Fruit fly (Drosophila melanogaster) whole organism, wandering third instar larva: ENCODE data around the gene Dus2.
A peak's percentile ranks its signal among the peaks of the same experiment; 100 is the strongest.

Experiments used
- Abd-B ChIP-seq: fragments of >200 bp; optimal IDR thresholded peaks from 2 replicates; lab custom pipeline; 2017; ENCODE audit warnings: missing biosample characterization, missing genetic modification characterization
- CG32264 ChIP-seq: fragments of 200-800 bp; sonication (Bioruptor generic); optimal IDR thresholded peaks from 2 replicates; lab custom pipeline; 2016; ENCODE audit warnings: missing biosample characterization, missing genetic modification characterization
- CrebA ChIP-seq: fragments of 200-800 bp; sonication (Bioruptor generic); optimal IDR thresholded peaks from 2 replicates; lab custom pipeline; 2016; ENCODE audit warnings: missing biosample characterization, mild to moderate bottlenecking, missing genetic modification characterization, borderline replicate concordance
- Dfd ChIP-seq: fragments of >200 bp; optimal IDR thresholded peaks from 2 replicates; lab custom pipeline; 2017; ENCODE audit warnings: missing biosample characterization, missing genetic modification characterization
- Dif ChIP-seq: fragments of 200-275, 200-300 bp; sonication (Bioruptor generic); optimal IDR thresholded peaks from 2 replicates; lab custom pipeline; 2018; ENCODE audit warnings: missing biosample characterization, missing genetic modification characterization; ENCODE audit not compliant: partially characterized antibody
- HLH106 ChIP-seq: fragments of 200-800 bp; optimal IDR thresholded peaks from 3 replicates; lab custom pipeline; 2019; ENCODE audit warnings: missing biosample characterization, mild to moderate bottlenecking, missing genetic modification characterization, moderate library complexity
- Hnf4 ChIP-seq: fragments of 200-800 bp; sonication (Bioruptor generic); optimal IDR thresholded peaks from 2 replicates; lab custom pipeline; 2016; ENCODE audit warnings: missing biosample characterization, mild to moderate bottlenecking, missing genetic modification characterization
- Hr78 ChIP-seq: fragments of >200 bp; optimal IDR thresholded peaks from 2 replicates; lab custom pipeline; 2017; ENCODE audit warnings: missing biosample characterization, missing genetic modification characterization
- Hr83 ChIP-seq: fragments of 200-300 bp; sonication (Bioruptor generic); optimal IDR thresholded peaks from 2 replicates; lab custom pipeline; 2016; ENCODE audit warnings: missing biosample characterization, mild to moderate bottlenecking, missing genetic modification characterization, moderate library complexity; ENCODE audit not compliant: poor library complexity, severe bottlenecking
- Jra ChIP-seq: sonication (Bioruptor generic); optimal IDR thresholded peaks from 2 replicates; lab custom pipeline; 2016; ENCODE audit warnings: missing biosample characterization, missing genetic modification characterization
- Mio ChIP-seq: sonication (Bioruptor generic); optimal IDR thresholded peaks from 2 replicates; lab custom pipeline; 2016; ENCODE audit warnings: missing biosample characterization, missing genetic modification characterization
- Myc ChIP-seq: fragments of >200 bp; optimal IDR thresholded peaks from 2 replicates; lab custom pipeline; 2017
- Rel ChIP-seq, 2 experiments: fragments of 200-800 bp; sonication (Bioruptor generic) in 1 of 2; optimal IDR thresholded peaks; 2 replicates in 1 of 2; 3 replicates in 1 of 2; lab custom pipeline; 2016 to 2019; ENCODE audit warnings: mild to moderate bottlenecking in 2 of 2, missing biosample characterization in 2 of 2, missing genetic modification characterization in 2 of 2, moderate library complexity in 1 of 2
- Sp1 ChIP-seq: fragments of 200-800 bp; sonication (Bioruptor generic); optimal IDR thresholded peaks from 3 replicates; lab custom pipeline; 2019; ENCODE audit warnings: missing biosample characterization, mild to moderate bottlenecking, missing genetic modification characterization, moderate library complexity
- Vsx2 ChIP-seq: fragments of 200-300, 225-300 bp; sonication (Bioruptor generic); optimal IDR thresholded peaks from 2 replicates; lab custom pipeline; 2018; ENCODE audit warnings: missing biosample characterization, missing genetic modification characterization; ENCODE audit not compliant: partially characterized antibody
- br ChIP-seq: fragments of 200-800 bp; sonication (Bioruptor generic); optimal IDR thresholded peaks from 2 replicates; lab custom pipeline; 2016; ENCODE audit warnings: missing biosample characterization, missing genetic modification characterization
- brk ChIP-seq: fragments of 200-800 bp; sonication (Bioruptor generic); optimal IDR thresholded peaks from 2 replicates; lab custom pipeline; 2016; ENCODE audit warnings: missing biosample characterization, mild to moderate bottlenecking, missing genetic modification characterization
- dl ChIP-seq, 2 experiments: fragments of 175-275, 200-275 bp in 1 of 2; fragments of 200-275 bp in 1 of 2; sonication (Bioruptor generic); optimal IDR thresholded peaks; lab custom pipeline; 2018; ENCODE audit warnings: mild to moderate bottlenecking in 2 of 2, missing biosample characterization in 2 of 2, missing genetic modification characterization in 2 of 2, moderate library complexity in 2 of 2; ENCODE audit not compliant: partially characterized antibody in 2 of 2, insufficient read depth in 1 of 2
- dmrt93B ChIP-seq: fragments of 200-800 bp; sonication (Bioruptor generic); optimal IDR thresholded peaks from 2 replicates; lab custom pipeline; 2018; ENCODE audit warnings: missing biosample characterization, mild to moderate bottlenecking, missing genetic modification characterization
- dsf ChIP-seq: sonication (Bioruptor generic); optimal IDR thresholded peaks from 2 replicates; lab custom pipeline; 2016; ENCODE audit warnings: missing biosample characterization, missing genetic modification characterization, borderline replicate concordance
- foxo ChIP-seq, 2 experiments: fragments of 200-800 bp; sonication (Bioruptor generic); optimal IDR thresholded peaks; 2 replicates in 1 of 2; 3 replicates in 1 of 2; lab custom pipeline; 2016 to 2017; ENCODE audit warnings: missing biosample characterization in 2 of 2, missing genetic modification characterization in 2 of 2
- pan ChIP-seq: fragments of >200 bp; optimal IDR thresholded peaks from 2 replicates; lab custom pipeline; 2017
- psq ChIP-seq: fragments of 200-800 bp; sonication (Bioruptor generic); optimal IDR thresholded peaks from 3 replicates; lab custom pipeline; 2017; ENCODE audit warnings: missing biosample characterization, mild to moderate bottlenecking, missing genetic modification characterization, moderate library complexity
- rgr ChIP-seq: fragments of 200-800 bp; sonication (Bioruptor generic); optimal IDR thresholded peaks from 3 replicates; lab custom pipeline; 2016; ENCODE audit warnings: missing biosample characterization, mild to moderate bottlenecking, missing genetic modification characterization
- sage ChIP-seq: fragments of 200-800 bp; sonication (Bioruptor generic); optimal IDR thresholded peaks from 2 replicates; lab custom pipeline; 2016; ENCODE audit warnings: missing biosample characterization, mild to moderate bottlenecking, missing genetic modification characterization
- tai ChIP-seq: sonication (Bioruptor generic); optimal IDR thresholded peaks from 2 replicates; lab custom pipeline; 2016; ENCODE audit warnings: missing biosample characterization, missing genetic modification characterization
- woc ChIP-seq: sonication (Bioruptor generic); optimal IDR thresholded peaks from 2 replicates; lab custom pipeline; 2016; ENCODE audit warnings: missing biosample characterization, mild to moderate bottlenecking, missing genetic modification characterization

Dus2 gene

dm6 chrX:14247035-14247786 is 9.4 kb downstream of the Dus2 start, which contains the start of gene mud:
mud (plus strand) TSS chrX:14247732.
- no peak for TF ChIP-seq CrebA (GFP tag; lab: Kevin White, UChicago)
- no peak for TF ChIP-seq Dfd (GFP tag; lab: Kevin White, UChicago)
- TF ChIP-seq Hr83 = no peak
- TF ChIP-seq dl (GFP tag; optimal IDR thresholded peaks at IDR 0.05; lab: Kevin White, UChicago; ENCODE audit: insufficient read depth in 1 of 2, partially characterized antibody in 2 of 2) = no peak
- TF ChIP-seq foxo (GFP tag; optimal IDR thresholded peaks at IDR 0.05; lab: Kevin White, UChicago) = peak in 1 of 2 experiments; percentile 14
- TF ChIP-seq sage (GFP tag; lab: Kevin White, UChicago) = no peak
- TF ChIP-seq Vsx2 = no peak
- TF ChIP-seq CG32264 = no peak
- peak; percentile 14 for TF ChIP-seq HLH106 (tag; lab: Kevin White, UChicago)
- no peak for TF ChIP-seq tai
- no peak for TF ChIP-seq Abd-B (GFP tag; lab: Kevin White, UChicago)
- no peak for TF ChIP-seq dsf (GFP tag; lab: Kevin White, UChicago)
- peak; percentile 14 for TF ChIP-seq woc (GFP tag; lab: Kevin White, UChicago)
- no peak for TF ChIP-seq Mio (GFP tag; lab: Kevin White, UChicago)

- TF ChIP-seq CG32264 = no peak
- no peak for TF ChIP-seq psq (GFP tag; lab: Kevin White, UChicago)
- TF ChIP-seq Hnf4 = no peak
- no peak for TF ChIP-seq Sp1 (GFP tag; lab: Kevin White, UChicago)
- TF ChIP-seq pan (lab: Kevin White, UChicago) = no peak
These were observed 23.1 kb downstream of the Dus2 start, which contains the start of the genes CG46317 and Tat for dm6 chrX:14260863-14261262. CG46317 (plus strand) TSS chrX:14261223. Tat (plus strand) TSS chrX:14261223.

DNA sequence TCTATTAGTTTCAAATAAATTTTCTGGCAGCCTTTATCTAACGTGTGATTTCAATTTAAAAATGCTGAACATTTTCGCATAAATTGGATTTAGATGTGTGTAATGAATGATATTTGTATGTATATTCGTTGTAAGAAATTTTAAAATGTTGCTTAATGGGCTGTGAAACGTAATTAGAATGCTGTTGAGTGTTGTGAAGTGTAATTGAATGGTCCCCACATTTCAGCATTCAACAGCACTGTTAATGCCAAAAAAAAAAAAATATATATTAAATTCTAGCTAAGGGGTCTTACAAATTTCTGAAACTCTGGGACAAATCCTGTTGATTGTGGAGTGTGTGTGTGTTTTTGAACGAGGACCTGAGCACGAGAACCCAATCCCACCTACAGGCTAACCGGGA is 27.4 kb downstream of the Dus2 start:
- peak; percentile 11 for TF ChIP-seq Dfd (GFP tag; lab: Kevin White, UChicago)
- no peak for TF ChIP-seq Dif (GFP tag; lab: Kevin White, UChicago)
- TF ChIP-seq, all 38 proteins: peak for 1

- TF ChIP-seq Mio (GFP tag; lab: Kevin White, UChicago) = no peak
- TF ChIP-seq pan (lab: Kevin White, UChicago) = no peak
- no peak for TF ChIP-seq brk (GFP tag; lab: Kevin White, UChicago)
- no peak for TF ChIP-seq dsf (GFP tag; lab: Kevin White, UChicago)
- TF ChIP-seq Rel (GFP tag; optimal IDR thresholded peaks at IDR 0.05; lab: Kevin White, UChicago) = no peak
- no peak for TF ChIP-seq Rel (tag; optimal IDR thresholded peaks at IDR 0.05; lab: Kevin White, UChicago)
- TF ChIP-seq Jra (GFP tag; lab: Kevin White, UChicago) = no peak
- TF ChIP-seq Hr83 = no peak
- no peak for TF ChIP-seq rgr
- no peak for TF ChIP-seq dl (GFP tag; optimal IDR thresholded peaks at IDR 0.05; lab: Kevin White, UChicago; ENCODE audit: insufficient read depth in 1 of 2, partially characterized antibody in 2 of 2)
These were observed 28.3 kb downstream of the Dus2 start, which contains the start of the genes CG13404 and na for dm6 chrX:14266075-14266474. CG13404 (minus strand) TSS chrX:14266250. na (plus strand) TSS chrX:14266367.

dm6 chrX:14277435-14277834 is 39.6 kb downstream of the Dus2 start, which contains the start of gene Muc12Ea:
Muc12Ea (plus strand) TSS chrX:14277735.
- no peak for TF ChIP-seq brk (GFP tag; lab: Kevin White, UChicago)
- TF ChIP-seq CG32264 = no peak
- no peak for TF ChIP-seq sage (GFP tag; lab: Kevin White, UChicago)
- TF ChIP-seq Dif (GFP tag; lab: Kevin White, UChicago) = no peak
- no peak for TF ChIP-seq Sp1 (GFP tag; lab: Kevin White, UChicago)
- no peak for TF ChIP-seq foxo (GFP tag; optimal IDR thresholded peaks at IDR 0.05; lab: Kevin White, UChicago)
- TF ChIP-seq br (GFP tag; lab: Kevin White, UChicago) = no peak
- TF ChIP-seq Hr83 = no peak
- TF ChIP-seq Myc (lab: Kevin White, UChicago) = no peak
- TF ChIP-seq Jra (GFP tag; lab: Kevin White, UChicago) = no peak
- TF ChIP-seq Vsx2 = no peak
- no peak for TF ChIP-seq dsf (GFP tag; lab: Kevin White, UChicago)
- no peak for TF ChIP-seq dmrt93B (GFP tag; lab: Kevin White, UChicago)
- TF ChIP-seq dl (GFP tag; optimal IDR thresholded peaks at IDR 0.05; lab: Kevin White, UChicago; ENCODE audit: insufficient read depth in 1 of 2, partially characterized antibody in 2 of 2) = no peak
- TF ChIP-seq Hr78 (GFP tag; lab: Kevin White, UChicago) = no peak
